Worm (Caenorhabditis elegans) whole organism, midembryonic: ENCODE results near the gene nhr-114.
A peak's percentile ranks its signal among the peaks of the same experiment; 100 is the strongest.

Source experiments
- T22C8.4 ChIP-seq: fragments of 200-800 bp; sonication (Bioruptor generic); IDR thresholded peaks from 2 replicates; pipeline ENCODE4 v1.3.6; 2022; ENCODE audit warnings: missing genetic modification characterization, missing compliant biosample characterization
- cog-1 ChIP-seq: sonication (generic microtip); optimal IDR thresholded peaks from 2 replicates; lab custom pipeline; 2016; ENCODE audit warnings: missing genetic modification characterization, missing compliant biosample characterization
- flt-1 ChIP-seq: fragments of 200-800 bp; sonication (Bioruptor generic); IDR thresholded peaks from 2 replicates; pipeline ENCODE4 v1.3.6; 2022; ENCODE audit warnings: missing genetic modification characterization, missing compliant biosample characterization
- klf-2 ChIP-seq: fragments of 200-800 bp; sonication (Bioruptor generic); conservative IDR thresholded peaks from 2 replicates; pipeline ENCODE4 v1.3.6; 2022; ENCODE audit warnings: missing genetic modification reagents, missing genetic modification characterization, missing compliant biosample characterization
- med-1 ChIP-seq: sonication (generic microtip); optimal IDR thresholded peaks from 2 replicates; lab custom pipeline; 2017; ENCODE audit warnings: missing genetic modification characterization, mild to moderate bottlenecking, missing compliant biosample characterization, antibody characterized with exemption, missing genetic modification reagents; ENCODE audit not compliant: insufficient read depth
- ref-1 ChIP-seq: fragments of 200-800 bp; sonication (Bioruptor generic); conservative IDR thresholded peaks from 2 replicates; pipeline ENCODE4 v1.3.6; 2022; ENCODE audit warnings: missing genetic modification reagents, missing genetic modification characterization, missing compliant biosample characterization
- tab-1 ChIP-seq: fragments of 200-800 bp; sonication (Bioruptor generic); IDR thresholded peaks from 2 replicates; pipeline ENCODE4 v1.3.6; 2022; ENCODE audit warnings: missing genetic modification characterization, missing compliant biosample characterization
- ztf-23 ChIP-seq: fragments of 200-800 bp; sonication (Bioruptor generic); IDR thresholded peaks from 2 replicates; pipeline ENCODE4 v1.3.6; 2022; ENCODE audit warnings: missing genetic modification reagents, missing genetic modification characterization, missing compliant biosample characterization
- ztf-29 ChIP-seq: fragments of 200-800 bp; sonication (Bioruptor generic); IDR thresholded peaks from 2 replicates; pipeline ENCODE4 v1.3.6; 2022; ENCODE audit warnings: missing genetic modification reagents, missing genetic modification characterization, missing compliant biosample characterization

Gene nhr-114

ce11 chrV:4186453-4187143 is 404 bp upstream of the nhr-114 start:
- no peak for TF ChIP-seq ref-1 (GFP tag; lab: Robert Waterston, UW)
- TF ChIP-seq tab-1 (GFP tag; lab: Robert Waterston, UW), result no peak
- no peak for TF ChIP-seq klf-2 (GFP tag; lab: Robert Waterston, UW)
- no peak for TF ChIP-seq T22C8.4 (GFP tag; lab: Robert Waterston, UW)
- TF ChIP-seq flt-1, result no peak
- no peak for TF ChIP-seq cog-1 (tag; lab: Kevin White, UChicago)
- TF ChIP-seq ztf-29 (GFP tag; lab: Robert Waterston, UW), result no peak
- TF ChIP-seq med-1 (GFP tag; lab: Kevin White, UChicago), result no peak
- no peak for TF ChIP-seq ztf-23 (GFP tag; lab: Robert Waterston, UW)

DNA sequence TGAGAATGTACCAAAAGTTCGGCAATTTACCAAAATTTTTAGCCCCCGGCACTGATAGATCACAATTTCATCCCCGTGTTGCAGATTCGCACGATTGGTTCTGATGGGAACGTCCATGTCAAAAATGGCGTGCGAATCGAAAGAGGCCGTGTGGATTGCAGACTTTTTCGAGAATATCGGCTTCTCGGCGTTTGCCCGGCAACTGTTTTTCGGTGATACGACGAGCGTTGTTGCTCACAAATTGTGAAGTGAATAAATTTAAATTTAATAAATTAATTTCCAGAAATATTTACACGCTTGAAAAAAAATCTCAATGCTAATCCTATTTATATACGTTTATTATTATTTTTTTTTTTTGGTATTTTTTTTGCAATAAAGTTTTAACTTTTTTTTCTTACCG is 2.6 kb downstream of the nhr-114 start:
- TF ChIP-seq cog-1 (tag; lab: Kevin White, UChicago) (no peak), T22C8.4 (GFP tag; lab: Robert Waterston, UW) (no peak), ztf-23 (GFP tag; lab: Robert Waterston, UW) (no peak), med-1 (GFP tag; lab: Kevin White, UChicago) (no peak), ztf-29 (GFP tag; lab: Robert Waterston, UW) (no peak), ref-1 (GFP tag; lab: Robert Waterston, UW) (no peak), tab-1 (GFP tag; lab: Robert Waterston, UW) (no peak), klf-2 (GFP tag; lab: Robert Waterston, UW) (no peak), flt-1 (no peak)

- TF ChIP-seq ztf-29 (GFP tag; lab: Robert Waterston, UW) (no peak), klf-2 (GFP tag; lab: Robert Waterston, UW) (no peak), med-1 (GFP tag; lab: Kevin White, UChicago) (no peak), tab-1 (GFP tag; lab: Robert Waterston, UW) (no peak), T22C8.4 (GFP tag; lab: Robert Waterston, UW) (no peak)
Measured at ce11 chrV:4190232-4190631, 3.2 kb downstream of the nhr-114 start.

DNA sequence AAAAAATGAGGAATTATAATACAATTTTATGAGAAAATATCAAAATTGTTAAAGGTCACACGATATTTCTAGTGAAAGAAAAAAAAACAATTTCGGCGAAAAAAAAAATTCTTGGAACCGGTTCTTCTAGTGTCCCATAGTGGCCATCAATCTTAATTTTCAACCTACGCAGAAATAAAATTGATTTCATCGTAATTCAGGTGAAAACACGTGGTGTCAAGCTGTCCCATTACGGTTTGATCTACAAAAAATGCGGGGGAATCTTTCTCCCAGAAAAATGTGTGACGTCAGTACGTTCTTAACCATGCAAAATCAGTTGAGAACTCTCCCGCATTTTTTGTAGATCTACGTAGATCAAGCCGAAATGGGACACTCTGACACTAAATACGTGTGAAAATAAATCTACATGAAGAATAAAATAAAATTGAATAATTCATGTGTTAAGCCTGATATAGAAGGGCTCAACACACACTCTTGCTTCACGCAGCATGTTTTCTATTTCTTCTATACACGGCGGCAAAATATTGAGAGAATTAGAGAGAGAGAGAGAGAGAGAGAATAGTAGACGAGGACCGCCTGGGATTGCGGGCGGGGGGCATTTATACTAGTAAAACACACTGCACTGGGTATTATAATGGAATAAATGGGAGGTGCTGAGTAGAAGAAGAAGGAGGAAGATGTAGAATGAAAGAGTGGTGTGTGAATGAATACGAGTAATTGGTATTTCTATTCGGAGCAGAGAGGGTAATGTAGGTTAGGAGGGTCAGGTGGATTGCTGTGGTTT is 5.9 kb downstream of the nhr-114 start:
- TF ChIP-seq ztf-29 (GFP tag; lab: Robert Waterston, UW) (no peak), cog-1 (tag; lab: Kevin White, UChicago) (peak; percentile 27), flt-1 (no peak)

ce11 chrV:4194587-4195211 is 7.7 kb downstream of the nhr-114 start, which contains the start of gene Y45G5AM.9:
Y45G5AM.9 (minus strand) TSS chrV:4194637.
- peak; percentile 28 for TF ChIP-seq med-1 (GFP tag; lab: Kevin White, UChicago)
- TF ChIP-seq ztf-29 (GFP tag; lab: Robert Waterston, UW), result 0 out of 2 replicates have a peak, but pooled peaks have one; percentile 13
- TF ChIP-seq flt-1, result peak; percentile 79
- peak; percentile 83 for TF ChIP-seq ztf-23 (GFP tag; lab: Robert Waterston, UW)
- TF ChIP-seq ref-1 (GFP tag; lab: Robert Waterston, UW), result no peak
- peak; percentile 94 for TF ChIP-seq T22C8.4 (GFP tag; lab: Robert Waterston, UW)
- peak; percentile 81 for TF ChIP-seq cog-1 (tag; lab: Kevin White, UChicago)
- TF ChIP-seq tab-1 (GFP tag; lab: Robert Waterston, UW), result peak; percentile 73
- TF ChIP-seq klf-2 (GFP tag; lab: Robert Waterston, UW), result 0 out of 2 replicates have a peak, but pooled peaks have one; percentile 62

DNA sequence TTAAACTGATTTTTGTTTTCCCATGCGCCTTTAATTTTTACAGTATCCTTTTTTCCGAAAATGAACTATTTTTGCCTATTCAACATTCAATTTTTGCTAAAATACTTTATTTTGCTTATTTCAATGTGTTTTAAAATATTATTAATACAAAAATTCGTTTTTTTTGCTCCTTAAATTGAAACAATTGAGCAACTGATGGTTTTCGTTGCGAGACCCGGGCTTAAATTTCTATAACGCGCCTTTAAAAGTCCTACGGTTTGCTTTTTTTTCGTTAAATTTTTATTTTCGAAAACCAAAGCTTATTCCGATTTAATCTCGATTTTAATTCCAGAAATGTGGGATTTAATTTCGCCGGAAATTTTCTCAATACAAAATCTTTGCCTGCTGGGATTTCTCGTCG is 8.3 kb downstream of the nhr-114 start, which contains the start of gene algn-5:
TSS of gene algn-5 (plus strand) at position 295 of the 400 bp plus-strand sequence.
- no peak for TF ChIP-seq klf-2 (GFP tag; lab: Robert Waterston, UW)
- TF ChIP-seq cog-1 (tag; lab: Kevin White, UChicago), result no peak
- no peak for TF ChIP-seq ztf-23 (GFP tag; lab: Robert Waterston, UW)
- TF ChIP-seq flt-1, result no peak
- no peak for TF ChIP-seq ztf-29 (GFP tag; lab: Robert Waterston, UW)
- no peak for TF ChIP-seq med-1 (GFP tag; lab: Kevin White, UChicago)
- no peak for TF ChIP-seq tab-1 (GFP tag; lab: Robert Waterston, UW)
- no peak for TF ChIP-seq ref-1 (GFP tag; lab: Robert Waterston, UW)
- TF ChIP-seq T22C8.4 (GFP tag; lab: Robert Waterston, UW), result no peak

DNA sequence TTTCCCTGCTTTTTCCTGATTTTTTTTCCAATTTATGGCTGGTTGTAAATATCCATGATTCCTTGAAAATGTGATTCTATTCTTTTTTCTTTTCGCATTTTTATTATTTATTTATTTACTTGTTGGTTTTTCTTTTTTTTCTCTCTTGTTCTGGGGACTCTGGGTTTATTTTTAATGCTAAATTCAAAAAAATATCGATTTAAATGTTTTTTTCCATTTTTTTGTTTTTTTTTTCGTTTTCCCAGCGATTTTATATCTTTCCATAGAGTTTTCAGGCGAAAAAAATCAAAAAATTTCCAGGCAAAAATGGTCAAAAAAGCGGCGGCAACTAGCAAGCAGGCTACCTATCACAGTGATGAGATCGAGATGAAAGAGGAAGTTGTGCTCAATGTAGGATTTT is 12.2 kb downstream of the nhr-114 start, which contains the start of gene rpac-40:
TSS of gene rpac-40 (plus strand) at position 301 of the 400 bp plus-strand sequence.
- TF ChIP-seq flt-1 (no peak), klf-2 (GFP tag; lab: Robert Waterston, UW) (no peak), T22C8.4 (GFP tag; lab: Robert Waterston, UW) (no peak), ztf-23 (GFP tag; lab: Robert Waterston, UW) (no peak), cog-1 (tag; lab: Kevin White, UChicago) (no peak), tab-1 (GFP tag; lab: Robert Waterston, UW) (no peak), ztf-29 (GFP tag; lab: Robert Waterston, UW) (no peak), med-1 (GFP tag; lab: Kevin White, UChicago) (no peak), ref-1 (GFP tag; lab: Robert Waterston, UW) (no peak)

- TF ChIP-seq ref-1 (GFP tag; lab: Robert Waterston, UW) (no peak), T22C8.4 (GFP tag; lab: Robert Waterston, UW) (no peak), med-1 (GFP tag; lab: Kevin White, UChicago) (no peak), ztf-29 (GFP tag; lab: Robert Waterston, UW) (no peak), klf-2 (GFP tag; lab: Robert Waterston, UW) (no peak), flt-1 (no peak), tab-1 (GFP tag; lab: Robert Waterston, UW) (no peak), cog-1 (tag; lab: Kevin White, UChicago) (no peak), ztf-23 (GFP tag; lab: Robert Waterston, UW) (no peak)
Measured at ce11 chrV:4204421-4204820, 17.4 kb downstream of the nhr-114 start, which contains the start of gene H43I07.1. H43I07.1 (plus strand) TSS chrV:4204721.
